Worm (Caenorhabditis elegans) whole organism, L4 larva: ENCODE data around the gene snrp-200.
A peak's percentile ranks its signal among the peaks of the same experiment; 100 is the strongest.

ENCODE experiments used
- ces-1 ChIP-seq: fragments of 150-350 bp; sonication (generic microtip); optimal IDR thresholded peaks from 4 replicates; lab custom pipeline; 2014; ENCODE audit warnings: missing biosample characterization, missing genetic modification reagents, missing genetic modification characterization
- lim-7 ChIP-seq: fragments of 200-800 bp; sonication (Bioruptor generic); IDR thresholded peaks from 2 replicates; pipeline ENCODE4 v1.3.6; 2022; ENCODE audit warnings: missing genetic modification characterization, missing compliant biosample characterization
- lin-13 ChIP-seq: fragments of 150-350 bp; optimal IDR thresholded peaks from 2 replicates; lab custom pipeline; 2014; ENCODE audit warnings: missing biosample characterization, missing genetic modification reagents, missing genetic modification characterization
- lin-15B ChIP-seq: fragments of 150-350 bp; sonication (generic microtip); optimal IDR thresholded peaks from 3 replicates; lab custom pipeline; 2014; ENCODE audit warnings: missing biosample characterization, missing genetic modification characterization
- mdl-1 ChIP-seq, 2 experiments: fragments of 150-350 bp in 1 of 2; sonication (generic microtip) in 1 of 2; optimal IDR thresholded peaks; 2 replicates each; lab custom pipeline; 2014 to 2017; ENCODE audit warnings: missing biosample characterization in 2 of 2, missing genetic modification characterization in 2 of 2
- unc-39 ChIP-seq: sonication (generic microtip); optimal IDR thresholded peaks from 2 replicates; lab custom pipeline; 2017; ENCODE audit warnings: missing biosample characterization, missing genetic modification characterization

DNA sequence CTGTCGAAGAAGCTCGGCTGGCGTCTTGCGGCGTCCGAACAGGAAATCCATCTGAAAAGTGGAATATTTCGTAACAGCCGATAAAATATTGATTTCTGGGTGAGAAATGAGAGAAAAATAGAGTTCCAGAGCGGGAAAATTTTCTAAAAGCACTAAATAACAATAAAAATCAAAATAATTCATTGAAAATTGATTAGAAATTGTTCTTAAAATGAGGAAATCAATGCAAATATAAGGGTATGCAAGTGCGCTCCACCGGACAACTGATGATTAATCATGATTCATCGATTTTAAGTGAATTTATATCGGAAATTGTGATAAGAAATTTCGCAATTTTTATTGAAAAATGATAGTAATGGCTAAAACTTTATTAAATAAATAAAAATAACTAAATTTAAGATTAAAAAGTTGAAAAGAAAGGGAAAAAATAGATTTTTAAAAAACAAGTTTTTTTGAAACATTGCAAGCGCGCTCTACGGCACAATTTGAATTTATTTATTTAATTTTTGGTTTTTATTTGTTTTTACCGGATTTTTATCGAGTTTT is 31.5 kb upstream of the snrp-200 start, which contains the start of the genes vps-2 and tiar-2:
- TF ChIP-seq mdl-1 (tag; optimal IDR thresholded peaks at IDR 0.05; lab: Kevin White, UChicago) (no peak), ces-1 (GFP tag; lab: Kevin White, UChicago) (peak; percentile 71), lin-15B (tag; lab: Kevin White, UChicago) (no peak), unc-39 (no peak), lin-13 (GFP tag; lab: Kevin White, UChicago) (no peak), lim-7 (GFP tag; lab: Robert Waterston, UW) (no peak)
